Fruit fly (Drosophila melanogaster) whole organism, embryonic: Measurements from ENCODE around the gene CG7080.

ENCODE experiments used
- Asciz ChIP-seq: fragments of 200-800 bp; sonication (Bioruptor generic); optimal IDR thresholded peaks from 2 replicates; lab custom pipeline; 2017; ENCODE audit warnings: missing biosample characterization, mild to moderate bottlenecking, missing genetic modification characterization, missing genetic modification reagents
- Atf-2 ChIP-seq: fragments of 200-800 bp; sonication (Bioruptor generic); optimal IDR thresholded peaks from 2 replicates; lab custom pipeline; 2016; ENCODE audit warnings: missing biosample characterization, missing genetic modification characterization
- Atf3 ChIP-seq: fragments of 200-800 bp; sonication (Bioruptor generic); optimal IDR thresholded peaks from 3 replicates; lab custom pipeline; 2016; ENCODE audit warnings: missing biosample characterization, missing genetic modification characterization
- Atf6 ChIP-seq: fragments of 200-800 bp; sonication (Bioruptor generic); IDR thresholded peaks from 2 replicates; pipeline ENCODE4 v1.3.6; 2022; ENCODE audit warnings: missing biosample characterization, missing genetic modification characterization
- Bdp1 ChIP-seq: fragments of 200-800 bp; sonication (Bioruptor generic); optimal IDR thresholded peaks from 3 replicates; lab custom pipeline; 2016; ENCODE audit warnings: missing biosample characterization, missing genetic modification characterization
- CG10274 ChIP-seq: fragments of 200-800 bp; sonication (Bioruptor generic); optimal IDR thresholded peaks from 3 replicates; lab custom pipeline; 2017; ENCODE audit warnings: missing biosample characterization, mild to moderate bottlenecking, missing genetic modification characterization
- CG10321 ChIP-seq: fragments of 200-800 bp; sonication (Bioruptor generic); IDR thresholded peaks from 2 replicates; pipeline ENCODE4 v1.3.6; 2022; ENCODE audit warnings: missing biosample characterization, missing genetic modification characterization
- CG10979 ChIP-seq: fragments of 200-800 bp; sonication (Bioruptor generic); optimal IDR thresholded peaks from 2 replicates; lab custom pipeline; 2018; ENCODE audit warnings: missing biosample characterization, mild to moderate bottlenecking, missing genetic modification characterization, moderate library complexity
- CG11456 ChIP-seq: fragments of 200-800 bp; sonication (Bioruptor generic); IDR thresholded peaks from 3 replicates; pipeline ENCODE4 v1.3.6; 2022; ENCODE audit warnings: missing biosample characterization, missing genetic modification characterization
- CG11560 ChIP-seq: fragments of 200-800 bp; sonication (Bioruptor generic); IDR thresholded peaks from 3 replicates; pipeline ENCODE4 v1.3.6; 2022; ENCODE audit warnings: missing biosample characterization, missing genetic modification characterization
- CG12071 ChIP-seq: fragments of 200-800 bp; sonication (Bioruptor generic); optimal IDR thresholded peaks from 3 replicates; lab custom pipeline; 2018; ENCODE audit warnings: missing biosample characterization, mild to moderate bottlenecking, missing genetic modification characterization
- CG13123 ChIP-seq: fragments of 200-800 bp; sonication (Bioruptor generic); optimal IDR thresholded peaks from 2 replicates; lab custom pipeline; 2016; ENCODE audit warnings: missing biosample characterization, missing genetic modification characterization
- CG14014 ChIP-seq: fragments of 200-800 bp; sonication (Bioruptor generic); IDR thresholded peaks from 2 replicates; pipeline ENCODE4 v1.3.6; 2022; ENCODE audit warnings: missing biosample characterization, missing genetic modification characterization
- CG15269 ChIP-seq: fragments of 200-800 bp; sonication (Bioruptor generic); optimal IDR thresholded peaks from 2 replicates; lab custom pipeline; 2018; ENCODE audit warnings: missing biosample characterization, mild to moderate bottlenecking, missing genetic modification characterization, moderate library complexity
- CG16779 ChIP-seq: fragments of 200-800 bp; sonication (Bioruptor generic); IDR thresholded peaks from 2 replicates; pipeline ENCODE4 v1.3.6; 2022; ENCODE audit warnings: missing biosample characterization, missing genetic modification characterization
- CG18599 ChIP-seq: fragments of 200-800 bp; sonication (Bioruptor generic); optimal IDR thresholded peaks from 3 replicates; lab custom pipeline; 2017; ENCODE audit warnings: missing biosample characterization, missing genetic modification characterization, mild to moderate bottlenecking, moderate library complexity, missing genetic modification reagents
- CG2129 ChIP-seq: fragments of 200-800 bp; sonication (Bioruptor generic); IDR thresholded peaks from 2 replicates; pipeline ENCODE4 v1.3.6; 2022; ENCODE audit warnings: missing biosample characterization, missing genetic modification characterization; ENCODE audit not compliant: partially characterized antibody
- CG2875 ChIP-seq: fragments of 200-800 bp; sonication (Bioruptor generic); optimal IDR thresholded peaks from 2 replicates; lab custom pipeline; 2017; ENCODE audit warnings: missing biosample characterization, mild to moderate bottlenecking, missing genetic modification characterization, missing genetic modification reagents
- CG30403 ChIP-seq: fragments of 200-800 bp; sonication (Bioruptor generic); optimal IDR thresholded peaks from 3 replicates; lab custom pipeline; 2016; ENCODE audit warnings: missing biosample characterization, missing genetic modification characterization
- CG8290 ChIP-seq, 3 experiments: fragments of 200-800 bp; sonication (Bioruptor generic); optimal IDR thresholded peaks; 2 replicates each; lab custom pipeline; 2016 to 2019; ENCODE audit warnings: missing biosample characterization in 3 of 3, missing genetic modification characterization in 3 of 3, mild to moderate bottlenecking in 2 of 3, moderate library complexity in 1 of 3
- CG9437 ChIP-seq: fragments of 200-800 bp; sonication (Bioruptor generic); optimal IDR thresholded peaks from 2 replicates; lab custom pipeline; 2018; ENCODE audit warnings: missing biosample characterization, mild to moderate bottlenecking, missing genetic modification characterization
- Dad ChIP-seq: fragments of 200-800 bp; sonication (Bioruptor generic); optimal IDR thresholded peaks from 3 replicates; lab custom pipeline; 2016; ENCODE audit warnings: missing biosample characterization, missing genetic modification characterization
- Doc3 ChIP-seq: fragments of 200-800 bp; sonication (Bioruptor generic); IDR thresholded peaks from 3 replicates; pipeline ENCODE4 v1.3.6; 2022; ENCODE audit warnings: missing biosample characterization, missing genetic modification characterization; ENCODE audit not compliant: partially characterized antibody
- Gsc ChIP-seq: fragments of 200-800 bp; sonication (Bioruptor generic); IDR thresholded peaks from 2 replicates; pipeline ENCODE4 v1.3.6; 2022; ENCODE audit warnings: missing biosample characterization, missing genetic modification characterization
- HLH4C ChIP-seq: fragments of 200-800 bp; sonication (Bioruptor generic); IDR thresholded peaks from 3 replicates; pipeline ENCODE4 v1.3.6; 2022; ENCODE audit warnings: missing biosample characterization, missing genetic modification characterization; ENCODE audit not compliant: partially characterized antibody
- HmgD ChIP-seq: fragments of 200-800 bp; sonication (Bioruptor generic); optimal IDR thresholded peaks from 3 replicates; lab custom pipeline; 2016; ENCODE audit warnings: missing biosample characterization, missing genetic modification characterization
- MTF-1 ChIP-seq: fragments of 200-800 bp; sonication (Bioruptor generic); optimal IDR thresholded peaks from 2 replicates; lab custom pipeline; 2018; ENCODE audit warnings: missing biosample characterization, mild to moderate bottlenecking, missing genetic modification characterization, borderline replicate concordance
- Nf-YB ChIP-seq: fragments of 200-800 bp; sonication (Bioruptor generic); optimal IDR thresholded peaks from 3 replicates; lab custom pipeline; 2019; ENCODE audit warnings: missing biosample characterization, mild to moderate bottlenecking, missing genetic modification characterization, moderate library complexity
- NfI ChIP-seq: fragments of 200-800 bp; sonication (Bioruptor generic); optimal IDR thresholded peaks from 3 replicates; lab custom pipeline; 2018; ENCODE audit warnings: missing biosample characterization, mild to moderate bottlenecking, missing genetic modification characterization, moderate library complexity
- Opbp ChIP-seq: fragments of 200-800 bp; sonication (Bioruptor generic); IDR thresholded peaks from 3 replicates; pipeline ENCODE4 v1.3.6; 2022; ENCODE audit warnings: missing biosample characterization, missing genetic modification characterization; ENCODE audit not compliant: partially characterized antibody
- Rfx ChIP-seq: fragments of 200-800 bp; sonication (Bioruptor generic); IDR thresholded peaks from 2 replicates; pipeline ENCODE4 v1.3.6; 2022; ENCODE audit warnings: missing biosample characterization, missing genetic modification characterization
- Tbp ChIP-seq: fragments of >200 bp; optimal IDR thresholded peaks from 2 replicates; lab custom pipeline; 2018; ENCODE audit warnings: missing biosample characterization, missing genetic modification characterization
- Xbp1 ChIP-seq: fragments of 200-800 bp; sonication (Bioruptor generic); optimal IDR thresholded peaks from 3 replicates; lab custom pipeline; 2016; ENCODE audit warnings: missing biosample characterization, mild to moderate bottlenecking, missing genetic modification characterization
- ase ChIP-seq: fragments of 200-800 bp; sonication (Bioruptor generic); IDR thresholded peaks from 3 replicates; pipeline ENCODE4 v1.3.6; 2022; ENCODE audit warnings: missing biosample characterization, missing genetic modification characterization
- cad ChIP-seq: fragments of >200 bp; optimal IDR thresholded peaks from 2 replicates; lab custom pipeline; 2017; ENCODE audit warnings: missing biosample characterization, missing genetic modification characterization
- cg ChIP-seq: fragments of 200-800 bp; sonication (Bioruptor generic); optimal IDR thresholded peaks from 3 replicates; lab custom pipeline; 2019; ENCODE audit warnings: missing biosample characterization, mild to moderate bottlenecking, missing genetic modification characterization, moderate library complexity
- grau ChIP-seq: fragments of 200-800 bp; optimal IDR thresholded peaks from 3 replicates; lab custom pipeline; 2019; ENCODE audit warnings: missing biosample characterization, mild to moderate bottlenecking, missing genetic modification characterization, moderate library complexity
- gro ChIP-seq: fragments of 200-800 bp; sonication (Bioruptor generic); optimal IDR thresholded peaks from 2 replicates; lab custom pipeline; 2016; ENCODE audit warnings: missing biosample characterization, missing genetic modification characterization
- gsb ChIP-seq: fragments of 200-800 bp; sonication (Bioruptor generic); IDR thresholded peaks from 2 replicates; pipeline ENCODE4 v1.3.6; 2022; ENCODE audit warnings: missing biosample characterization, missing genetic modification characterization
- jing ChIP-seq: fragments of 200-800 bp; sonication (Bioruptor generic); optimal IDR thresholded peaks from 2 replicates; lab custom pipeline; 2018; ENCODE audit warnings: missing biosample characterization, mild to moderate bottlenecking, missing genetic modification characterization
- kay ChIP-seq: fragments of 200-800 bp; sonication (Bioruptor generic); optimal IDR thresholded peaks from 2 replicates; lab custom pipeline; 2016; ENCODE audit warnings: missing biosample characterization, missing genetic modification characterization
- oc ChIP-seq: fragments of 200-800 bp; sonication (Bioruptor generic); optimal IDR thresholded peaks from 2 replicates; lab custom pipeline; 2018; ENCODE audit warnings: missing biosample characterization, mild to moderate bottlenecking, missing genetic modification characterization, moderate library complexity
- onecut ChIP-seq: fragments of 200-800 bp; sonication (Bioruptor generic); IDR thresholded peaks from 2 replicates; pipeline ENCODE4 v1.3.6; 2022; ENCODE audit warnings: missing biosample characterization, missing genetic modification characterization
- pros ChIP-seq: fragments of 200-800 bp; sonication (Bioruptor generic); optimal IDR thresholded peaks from 3 replicates; lab custom pipeline; 2019; ENCODE audit warnings: missing biosample characterization, mild to moderate bottlenecking, missing genetic modification characterization, moderate library complexity
- sima ChIP-seq: fragments of 200-800 bp; sonication (Bioruptor generic); optimal IDR thresholded peaks from 2 replicates; lab custom pipeline; 2016; ENCODE audit warnings: missing biosample characterization, missing genetic modification characterization
- trh ChIP-seq: fragments of 200-800 bp; sonication (Bioruptor generic); optimal IDR thresholded peaks from 2 replicates; lab custom pipeline; 2016; ENCODE audit warnings: missing biosample characterization, missing genetic modification characterization
- wor ChIP-seq: fragments of 200-800 bp; sonication (Bioruptor generic); IDR thresholded peaks from 2 replicates; pipeline ENCODE4 v1.3.6; 2022; ENCODE audit warnings: missing biosample characterization, missing genetic modification characterization
- zfh1 ChIP-seq: fragments of 200-800 bp; sonication (Bioruptor generic); IDR thresholded peaks from 3 replicates; pipeline ENCODE4 v1.3.6; 2022; ENCODE audit warnings: missing biosample characterization, missing genetic modification characterization
- zfh2 ChIP-seq: fragments of 200-800 bp; sonication (Bioruptor generic); optimal IDR thresholded peaks from 2 replicates; lab custom pipeline; 2016; ENCODE audit warnings: missing biosample characterization, missing genetic modification characterization

Gene CG7080

DNA sequence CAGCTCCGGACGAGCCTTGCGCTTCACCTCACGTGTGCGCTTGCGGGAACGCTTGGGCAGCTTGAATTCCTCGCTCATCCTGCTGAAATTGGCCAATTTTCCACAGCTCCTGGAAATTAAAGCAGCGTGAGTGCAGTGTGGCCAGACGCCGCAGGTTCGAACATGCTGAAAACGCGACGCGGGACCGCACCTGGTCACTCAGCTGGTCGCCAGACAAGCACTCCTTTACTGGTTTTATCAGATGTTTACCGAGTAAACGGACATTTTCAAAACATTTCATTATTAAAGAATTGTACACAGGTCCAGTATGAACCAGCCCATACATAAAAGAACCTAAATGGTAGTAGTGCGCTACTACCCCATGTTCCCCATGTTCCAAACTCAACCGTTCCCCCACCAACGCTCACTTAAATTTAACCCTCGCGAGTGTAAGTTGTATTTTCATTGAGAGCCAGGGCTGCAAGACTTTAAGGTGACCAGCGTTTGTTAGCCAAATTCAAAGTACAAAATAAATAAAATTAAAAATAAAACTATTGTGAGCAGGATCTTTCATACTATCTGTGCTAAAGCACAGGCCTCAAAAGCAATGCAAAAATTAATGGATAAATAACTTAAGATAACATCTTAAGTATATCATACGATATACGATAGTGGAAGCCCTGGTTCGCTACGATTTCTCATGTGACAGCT is 33.3 kb downstream of the CG7080 start, which contains the start of the genes JMJD6, CG7071 and Muted (continued):
- peak; percentile 77 for TF ChIP-seq Asciz (GFP tag; lab: Kevin White, UChicago)
- TF ChIP-seq cad (GFP tag; lab: Kevin White, UChicago) = no peak
- peak; percentile 92 for TF ChIP-seq CG14014 (GFP tag; lab: Robert Waterston, UW)
- TF ChIP-seq MTF-1 (GFP tag; lab: Kevin White, UChicago) = peak; percentile 76
- peak; percentile 96 for TF ChIP-seq Xbp1
- peak; percentile 90 for TF ChIP-seq ase (GFP tag; lab: Robert Waterston, UW)
- peak; percentile 90 for TF ChIP-seq CG15269 (tag; lab: Kevin White, UChicago)
- TF ChIP-seq Nf-YB = peak; percentile 77
- TF ChIP-seq CG2875 (GFP tag; lab: Kevin White, UChicago) = peak; percentile 72
- peak; percentile 90 for TF ChIP-seq Atf6 (GFP tag; lab: Robert Waterston, UW)
- TF ChIP-seq Dad (GFP tag; lab: Kevin White, UChicago) = peak; percentile 74
- peak; percentile 68 for TF ChIP-seq HLH4C (GFP tag; lab: Robert Waterston, UW)
- TF ChIP-seq Tbp (GFP tag; lab: Kevin White, UChicago) = peak; percentile 42
- peak; percentile 67 for TF ChIP-seq CG12071
- TF ChIP-seq CG10979 (tag; lab: Kevin White, UChicago) = peak; percentile 84
- peak; percentile 79 for TF ChIP-seq CG16779
- TF ChIP-seq pros = peak; percentile 25
- TF ChIP-seq oc (tag; lab: Kevin White, UChicago) = peak; percentile 81
- TF ChIP-seq Atf3 (GFP tag; lab: Kevin White, UChicago) = peak; percentile 86
- TF ChIP-seq CG8290 (GFP tag; optimal IDR thresholded peaks at IDR 0.05; lab: Kevin White, UChicago) = peak; percentile 35
- TF ChIP-seq CG8290 (tag; optimal IDR thresholded peaks at IDR 0.05; lab: Kevin White, UChicago) = peak; percentile 37 to 76
- peak; percentile 55 for TF ChIP-seq CG10274 (GFP tag; lab: Kevin White, UChicago)
- TF ChIP-seq onecut (GFP tag; lab: Robert Waterston, UW) = peak; percentile 72
- TF ChIP-seq gsb = peak; percentile 66
- peak; percentile 93 for TF ChIP-seq gro (GFP tag; lab: Kevin White, UChicago)
- TF ChIP-seq CG13123 (GFP tag; lab: Kevin White, UChicago) = peak; percentile 89
- peak; percentile 87 for TF ChIP-seq Atf-2 (GFP tag; lab: Kevin White, UChicago)
- TF ChIP-seq Doc3 (GFP tag; lab: Robert Waterston, UW) = peak; percentile 89
- TF ChIP-seq wor (GFP tag; lab: Robert Waterston, UW) = peak; percentile 77; the same call in 1 of the 2 replicates
- peak; percentile 78 for TF ChIP-seq HmgD (GFP tag; lab: Kevin White, UChicago)
- peak; percentile 84 for TF ChIP-seq Bdp1 (GFP tag; lab: Kevin White, UChicago)
- peak; percentile 75 for TF ChIP-seq kay (GFP tag; lab: Kevin White, UChicago)
- peak; percentile 79 for TF ChIP-seq CG9437 (GFP tag; lab: Kevin White, UChicago)
- peak; percentile 95 for TF ChIP-seq CG18599
- peak; percentile 83 for TF ChIP-seq grau
- peak; percentile 69 for TF ChIP-seq jing (GFP tag; lab: Kevin White, UChicago)
- TF ChIP-seq CG11560 (tag; lab: Robert Waterston, UW) = peak; percentile 71
- TF ChIP-seq zfh1 = peak; percentile 95
- peak; percentile 79 for TF ChIP-seq Gsc (GFP tag; lab: Robert Waterston, UW)
- TF ChIP-seq trh (GFP tag; lab: Kevin White, UChicago) = peak; percentile 54
- TF ChIP-seq CG11456 (GFP tag; lab: Robert Waterston, UW) = peak; percentile 93
- peak; percentile 95 for TF ChIP-seq NfI (GFP tag; lab: Kevin White, UChicago)
- TF ChIP-seq CG2129 (GFP tag; lab: Robert Waterston, UW) = peak; percentile 79
- TF ChIP-seq Rfx (GFP tag; lab: Robert Waterston, UW) = peak; percentile 95
- TF ChIP-seq cg (GFP tag; lab: Kevin White, UChicago) = no peak
- TF ChIP-seq zfh2 = peak; percentile 95
- TF ChIP-seq sima (GFP tag; lab: Kevin White, UChicago) = peak; percentile 31
- peak; percentile 96 for TF ChIP-seq CG30403
- TF ChIP-seq CG10321 = peak; percentile 40; the same call in 1 of the 2 replicates
- peak; percentile 60; the same call in 1 of the 3 replicates for TF ChIP-seq Opbp (GFP tag; lab: Robert Waterston, UW)
